Worm (Caenorhabditis elegans): ENCODE results near the gene sqv-8.
A peak's percentile ranks its signal among the peaks of the same experiment; 100 is the strongest.

The sqv-8 gene

DNA sequence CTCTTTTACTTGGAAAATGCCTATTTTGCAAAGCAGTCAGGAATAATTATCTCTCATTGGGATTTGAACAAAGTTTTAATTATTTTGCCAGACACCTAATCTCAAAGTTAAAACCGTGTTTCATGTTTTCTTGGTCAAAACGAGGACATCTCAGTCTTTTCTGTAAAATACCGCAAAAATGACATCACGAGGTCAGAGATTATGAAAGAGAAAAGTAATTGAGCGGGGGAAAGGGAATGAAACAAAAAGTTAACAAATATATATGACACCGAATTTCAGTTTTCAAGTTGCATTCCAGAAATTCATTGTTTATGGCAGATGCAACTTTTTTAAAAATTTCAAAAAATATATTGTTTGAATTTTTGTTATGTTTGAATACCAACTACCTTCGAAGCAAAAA, 44.2 kb upstream of the sqv-8 start (continued):
- TF ChIP-seq zag-1 (tag; optimal IDR thresholded peaks at IDR 0.05) (no peak), nhr-111 (GFP tag; optimal IDR thresholded peaks at IDR 0.05) (no peak), nhr-102 (tag; optimal IDR thresholded peaks at IDR 0.05) (no peak), cey-2 (tag; optimal IDR thresholded peaks at IDR 0.05; ENCODE audit: borderline replicate concordance, insufficient read depth) (no peak), ceh-20 (GFP tag; IDR thresholded peaks at IDR 0.05) (no peak), hlh-11 (tag; optimal IDR thresholded peaks at IDR 0.05) (no peak)

DNA sequence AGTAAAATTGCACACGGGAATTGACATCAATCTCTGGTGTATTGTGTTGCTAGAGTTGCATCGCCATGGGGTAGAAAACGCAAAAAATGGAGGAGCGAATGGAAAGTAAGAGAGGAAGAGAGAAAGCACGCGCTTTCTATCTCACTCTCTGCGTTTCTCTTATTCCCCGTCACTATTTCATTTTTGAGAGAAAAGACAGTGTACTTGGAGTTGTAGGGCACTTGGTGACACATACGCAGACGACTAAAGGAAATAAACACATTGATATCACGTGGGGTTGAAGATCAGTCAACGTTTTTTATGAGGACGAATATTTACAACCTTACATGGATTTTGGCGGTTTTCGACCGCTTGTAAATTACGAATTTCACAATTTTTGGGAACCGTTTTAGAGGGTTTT, 43.4 kb upstream of the sqv-8 start:
- peak; percentile 64 for TF ChIP-seq nhr-76 (tag; optimal IDR thresholded peaks at IDR 0.05)
- peak; percentile 85 for TF ChIP-seq ceh-20 (GFP tag; IDR thresholded peaks at IDR 0.05)
- TF ChIP-seq tag-97 (GFP tag; IDR thresholded peaks at IDR 0.05), result no peak
- TF ChIP-seq dpl-1 (GFP tag; optimal IDR thresholded peaks at IDR 0.05), result peak; percentile 70
- no peak for TF ChIP-seq ZK337.2 (GFP tag; IDR thresholded peaks at IDR 0.05)
- TF ChIP-seq mdt-29 (GFP tag; IDR thresholded peaks at IDR 0.05), result peak; percentile 61; the same call in 1 of the 2 replicates
- peak; percentile 69; the same call in 1 of the 2 replicates for TF ChIP-seq arid-1 (GFP tag; conservative IDR thresholded peaks at IDR 0.05)
- peak; percentile 85 for TF ChIP-seq T20F7.1 (GFP tag; optimal IDR thresholded peaks at IDR 0.05)
- peak; percentile 61; the same call in 1 of the 2 replicates for TF ChIP-seq ctbp-1 (GFP tag; IDR thresholded peaks at IDR 0.05)
- no peak for TF ChIP-seq egl-27 (tag; optimal IDR thresholded peaks at IDR 0.05)
- TF ChIP-seq pqm-1 (tag; optimal IDR thresholded peaks at IDR 0.05), result peak; percentile 60
- peak; percentile 42 for TF ChIP-seq lin-39 (tag; optimal IDR thresholded peaks at IDR 0.05)
- no peak for TF ChIP-seq ces-1 (GFP tag; optimal IDR thresholded peaks at IDR 0.05)
- peak; percentile 97 for TF ChIP-seq nhr-48 (tag; optimal IDR thresholded peaks at IDR 0.05)
- no peak for TF ChIP-seq aly-2 (tag; optimal IDR thresholded peaks at IDR 0.05)
- peak; percentile 78 for TF ChIP-seq jun-1 (tag; optimal IDR thresholded peaks at IDR 0.05)
- TF ChIP-seq gei-8 (GFP tag; optimal IDR thresholded peaks at IDR 0.05), result peak; percentile 91
- peak; percentile 99 for TF ChIP-seq mxl-3 (GFP tag; optimal IDR thresholded peaks at IDR 0.05)
- no peak for TF ChIP-seq skn-1 (tag; optimal IDR thresholded peaks at IDR 0.05)
- peak; percentile 84 for TF ChIP-seq php-3 (GFP tag; IDR thresholded peaks at IDR 0.05)
- TF ChIP-seq nhr-111 (GFP tag; optimal IDR thresholded peaks at IDR 0.05), result no peak
- TF ChIP-seq egl-43 (GFP tag; IDR thresholded peaks at IDR 0.05), result no peak
- TF ChIP-seq lsy-2 (tag; optimal IDR thresholded peaks at IDR 0.05), result peak; percentile 74 to 93
- peak; percentile 53 for TF ChIP-seq duxl-1 (tag; optimal IDR thresholded peaks at IDR 0.05; ENCODE audit: poor library complexity)
- TF ChIP-seq T26A8.4 (GFP tag; IDR thresholded peaks at IDR 0.05), result peak; percentile 76
- TF ChIP-seq dve-1 (tag; optimal IDR thresholded peaks at IDR 0.05; ENCODE audit: insufficient read depth), result peak; percentile 99
- TF ChIP-seq mes-2 (tag; optimal IDR thresholded peaks at IDR 0.05; ENCODE audit: poor library complexity, severe bottlenecking), result peak; percentile 78
- TF ChIP-seq nhr-25 (tag; optimal IDR thresholded peaks at IDR 0.05; ENCODE audit: borderline replicate concordance, insufficient read depth), result peak; percentile 62
- TF ChIP-seq zfp-3 (GFP tag; conservative IDR thresholded peaks at IDR 0.05), result 0 out of 2 replicates have a peak, but pooled peaks have one; percentile 50
- TF ChIP-seq nhr-10 (tag; optimal IDR thresholded peaks at IDR 0.05), result peak; percentile 94
- no peak for TF ChIP-seq Y5F2A.4 (GFP tag; optimal IDR thresholded peaks at IDR 0.05)
- TF ChIP-seq attf-4 (tag; optimal IDR thresholded peaks at IDR 0.05), result no peak
- TF ChIP-seq ztf-7 (tag; optimal IDR thresholded peaks at IDR 0.05), result peak; percentile 43
- TF ChIP-seq Y75B8A.6 (GFP tag; IDR thresholded peaks at IDR 0.05), result 0 out of 2 replicates have a peak, but pooled peaks have one; percentile 16
- TF ChIP-seq tra-1 (GFP tag; IDR thresholded peaks at IDR 0.05), result peak; percentile 97
- TF ChIP-seq fos-1 (tag; optimal IDR thresholded peaks at IDR 0.05), result peak; percentile 75
- TF ChIP-seq D1046.2 (GFP tag; IDR thresholded peaks at IDR 0.05), result no peak
- peak; percentile 79 for TF ChIP-seq rbr-2 (tag; optimal IDR thresholded peaks at IDR 0.05)
- peak; percentile 76; the same call in 1 of the 2 replicates for TF ChIP-seq nhr-42 (GFP tag; IDR thresholded peaks at IDR 0.05)
- no peak for TF ChIP-seq lir-3 (tag; optimal IDR thresholded peaks at IDR 0.05)
- TF ChIP-seq zfp-2 (tag; optimal IDR thresholded peaks at IDR 0.05), result peak; percentile 38
- peak; percentile 99 for TF ChIP-seq hlh-11 (tag; optimal IDR thresholded peaks at IDR 0.05)
- TF ChIP-seq hif-1 (tag; optimal IDR thresholded peaks at IDR 0.05), result peak; percentile 75 to 96
- TF ChIP-seq spr-1 (tag; optimal IDR thresholded peaks at IDR 0.05), result peak; percentile 60
- TF ChIP-seq nhr-28 (tag; optimal IDR thresholded peaks at IDR 0.05), result peak; percentile 99
